Fruit fly (Drosophila melanogaster): ENCODE measurements around the gene Cep97.

DNA sequence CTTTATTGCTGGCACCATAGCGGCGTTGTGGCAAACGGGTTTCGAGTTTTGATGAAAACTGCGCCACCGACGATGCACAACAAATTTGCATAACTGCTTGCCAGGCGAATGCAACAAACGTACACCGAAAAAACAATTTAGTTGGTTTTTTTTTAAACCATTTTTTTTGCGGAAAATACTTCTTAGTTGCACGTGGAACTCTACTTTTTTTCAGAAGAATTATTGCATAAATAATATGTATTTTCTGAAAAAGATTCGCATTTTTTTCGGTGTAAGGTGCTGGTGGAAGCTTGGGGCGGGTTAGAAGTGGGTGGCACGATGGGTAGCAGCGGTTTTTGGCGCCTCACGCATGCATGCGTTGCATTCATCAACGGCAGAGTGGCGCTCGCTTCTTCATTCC is 13.7 kb downstream of the Cep97 start:
- TF ChIP-seq kay (GFP tag; ENCODE audit: borderline replicate concordance) (no peak), Crg-1 (GFP tag; optimal IDR thresholded peaks at IDR 0.05) (no peak), ovo (GFP tag; optimal IDR thresholded peaks at IDR 0.05) (no peak), Clk (GFP tag; optimal IDR thresholded peaks at IDR 0.05) (no peak)

Measured in whole organism, adult.